Worm (Caenorhabditis elegans): Measurements from ENCODE around the gene srsx-16.

DNA sequence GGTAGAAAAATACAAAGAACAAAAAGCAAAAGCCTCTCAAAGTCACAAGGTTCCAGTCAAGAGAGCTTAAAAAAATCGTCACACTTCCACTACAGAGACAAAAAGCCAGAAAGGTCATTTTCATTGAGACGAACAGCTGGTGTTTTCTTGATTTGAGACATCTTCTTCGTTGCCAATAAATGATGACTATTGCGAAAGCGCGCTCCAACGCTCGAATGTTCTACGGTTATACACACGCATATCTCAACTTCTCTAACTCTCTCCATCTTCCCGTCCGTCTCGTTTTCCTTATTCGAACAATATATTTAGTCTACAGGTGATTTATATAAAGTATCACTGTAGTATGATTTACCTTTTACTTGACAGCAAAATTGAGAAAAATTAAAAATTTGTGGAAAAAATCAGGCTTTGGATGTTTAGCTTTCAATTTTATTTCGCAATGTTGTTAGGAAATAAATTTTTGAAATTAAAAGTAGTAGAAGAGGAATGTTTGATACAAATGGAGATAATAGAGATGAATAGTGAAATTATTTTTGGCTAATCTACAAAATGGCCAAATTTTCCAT lies 45.9 kb upstream of the srsx-16 start:
- TF ChIP-seq B0310.2 (tag; optimal IDR thresholded peaks at IDR 0.05) (no peak), tbx-37 (GFP tag; conservative IDR thresholded peaks at IDR 0.05) (no peak), ama-1 (optimal IDR thresholded peaks at IDR 0.05) (no peak), flt-1 (GFP tag; IDR thresholded peaks at IDR 0.05) (no peak), pes-1 (GFP tag; IDR thresholded peaks at IDR 0.05) (no peak), tra-4 (tag; optimal IDR thresholded peaks at IDR 0.05) (no peak)
